Worm (Caenorhabditis elegans): ENCODE results near the gene F46H5.11.
A peak's percentile ranks its signal among the peaks of the same experiment; 100 is the strongest.

F46H5.11 gene

ce11 chrX:7313236-7313635 lies 41.4 kb upstream of the F46H5.11 start:
- TF ChIP-seq snu-23 (GFP tag; optimal IDR thresholded peaks at IDR 0.05) (no peak), pax-3 (tag; optimal IDR thresholded peaks at IDR 0.05) (no peak), ama-1 (optimal IDR thresholded peaks at IDR 0.05) (no peak), unc-98 (GFP tag; IDR thresholded peaks at IDR 0.05) (no peak), mdl-1 (tag; optimal IDR thresholded peaks at IDR 0.05) (no peak), egl-27 (tag; optimal IDR thresholded peaks at IDR 0.05) (no peak), ztf-11 (tag; optimal IDR thresholded peaks at IDR 0.05) (no peak), alr-1 (tag; optimal IDR thresholded peaks at IDR 0.05; ENCODE audit: borderline replicate concordance) (no peak), hlh-4 (tag; optimal IDR thresholded peaks at IDR 0.05) (no peak), pag-3 (tag; optimal IDR thresholded peaks at IDR 0.05; ENCODE audit: borderline replicate concordance, insufficient read depth) (no peak), nhr-77 (tag; optimal IDR thresholded peaks at IDR 0.05) (no peak), unc-130 (tag; optimal IDR thresholded peaks at IDR 0.05) (no peak), aly-2 (tag; optimal IDR thresholded peaks at IDR 0.05) (no peak), ceh-63 (GFP tag; optimal IDR thresholded peaks at IDR 0.05) (no peak), mab-9 (GFP tag; IDR thresholded peaks at IDR 0.05) (no peak), nhr-11 (tag; optimal IDR thresholded peaks at IDR 0.05) (no peak)

- TF ChIP-seq swsn-7 (tag; optimal IDR thresholded peaks at IDR 0.05) (no peak), nhr-85 (tag) (no peak), nhr-47 (tag; optimal IDR thresholded peaks at IDR 0.05) (no peak), C16A3.4 (tag; optimal IDR thresholded peaks at IDR 0.05) (no peak)
Measured at ce11 chrX:7311870-7312269, 40.0 kb upstream of the F46H5.11 start.

DNA sequence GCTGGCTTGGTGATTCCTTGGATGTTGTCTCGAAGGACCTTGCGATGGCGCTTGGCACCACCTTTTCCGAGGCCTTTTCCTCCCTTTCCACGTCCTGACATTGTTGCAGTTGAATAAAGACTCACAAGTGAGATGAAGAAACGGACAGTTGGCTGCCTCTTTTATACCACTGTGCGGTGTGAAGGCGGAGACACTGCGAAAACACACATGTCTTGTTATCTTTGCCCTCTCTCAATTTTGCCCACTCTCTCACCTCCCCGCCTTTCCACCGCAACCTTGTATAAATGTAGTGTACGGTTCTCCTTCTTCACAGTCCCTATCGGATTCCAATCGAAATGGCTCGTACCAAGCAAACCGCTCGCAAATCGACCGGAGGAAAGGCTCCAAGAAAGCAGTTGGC lies 37.9 kb upstream of the F46H5.11 start, which contains the start of the genes his-38 and his-40:
Gene his-38, minus strand, starts transcription at position 101 of the 400 bp plus-strand sequence.
Gene his-40, plus strand, starts transcription at position 336 of the 400 bp plus-strand sequence.
- peak; percentile 20 for TF ChIP-seq nhr-20 (tag; optimal IDR thresholded peaks at IDR 0.05)
- TF ChIP-seq snu-23 (GFP tag; optimal IDR thresholded peaks at IDR 0.05) = peak; percentile 4
- no peak for TF ChIP-seq xbp-1 (tag; optimal IDR thresholded peaks at IDR 0.05)
- no peak for TF ChIP-seq fos-1 (tag; optimal IDR thresholded peaks at IDR 0.05)
- no peak for TF ChIP-seq zag-1 (tag; optimal IDR thresholded peaks at IDR 0.05)
- TF ChIP-seq lin-13 (GFP tag; optimal IDR thresholded peaks at IDR 0.05) = no peak
- no peak for TF ChIP-seq aha-1 (tag; optimal IDR thresholded peaks at IDR 0.05)
- TF ChIP-seq ama-1 (optimal IDR thresholded peaks at IDR 0.05) = no peak
- no peak for TF ChIP-seq ces-1 (GFP tag; optimal IDR thresholded peaks at IDR 0.05)
- TF ChIP-seq efl-3 (GFP tag; optimal IDR thresholded peaks at IDR 0.05) = no peak
- no peak for TF ChIP-seq unc-62 (GFP tag; optimal IDR thresholded peaks at IDR 0.05)
- TF ChIP-seq egl-27 (tag; optimal IDR thresholded peaks at IDR 0.05) = no peak
- TF ChIP-seq C04F5.9 (tag; optimal IDR thresholded peaks at IDR 0.05) = no peak
- no peak for TF ChIP-seq nhr-28 (tag; optimal IDR thresholded peaks at IDR 0.05)
- no peak for TF ChIP-seq fkh-4 (tag; optimal IDR thresholded peaks at IDR 0.05; ENCODE audit: borderline replicate concordance)
- TF ChIP-seq grh-1 (GFP tag; IDR thresholded peaks at IDR 0.05) = no peak; the same call in 1 of the 2 replicates
- no peak for TF ChIP-seq mab-9 (GFP tag; IDR thresholded peaks at IDR 0.05)
- peak; percentile 23 for TF ChIP-seq rnt-1 (tag; optimal IDR thresholded peaks at IDR 0.05)
- TF ChIP-seq alr-1 (tag; optimal IDR thresholded peaks at IDR 0.05; ENCODE audit: borderline replicate concordance) = no peak
- no peak for TF ChIP-seq nhr-237 (tag; optimal IDR thresholded peaks at IDR 0.05)
- TF ChIP-seq dsc-1 (tag; optimal IDR thresholded peaks at IDR 0.05) = no peak
- TF ChIP-seq mdl-1 (tag; optimal IDR thresholded peaks at IDR 0.05) = no peak
- TF ChIP-seq efl-1 (optimal IDR thresholded peaks at IDR 0.05) = no peak
- no peak for TF ChIP-seq efl-1 (GFP tag; optimal IDR thresholded peaks at IDR 0.05 in 1 of 2)
- TF ChIP-seq lir-3 (tag; optimal IDR thresholded peaks at IDR 0.05; ENCODE audit: poor library complexity) = no peak
- TF ChIP-seq nhr-12 (tag; optimal IDR thresholded peaks at IDR 0.05) = no peak
- peak; percentile 16 for TF ChIP-seq lin-14 (GFP tag; optimal IDR thresholded peaks at IDR 0.05)
- no peak for TF ChIP-seq C34B4.2 (tag; optimal IDR thresholded peaks at IDR 0.05)
- no peak for TF ChIP-seq pag-3 (tag; optimal IDR thresholded peaks at IDR 0.05; ENCODE audit: borderline replicate concordance, insufficient read depth)
- TF ChIP-seq lsy-2 (tag; optimal IDR thresholded peaks at IDR 0.05) = no peak
- no peak for TF ChIP-seq ceh-82 (tag; optimal IDR thresholded peaks at IDR 0.05)
- TF ChIP-seq ceh-63 (GFP tag; optimal IDR thresholded peaks at IDR 0.05) = no peak
- TF ChIP-seq nhr-77 (tag; optimal IDR thresholded peaks at IDR 0.05) = no peak
- no peak for TF ChIP-seq unc-86 (tag; optimal IDR thresholded peaks at IDR 0.05)
- TF ChIP-seq nhr-90 (tag; optimal IDR thresholded peaks at IDR 0.05; ENCODE audit: poor library complexity) = no peak
- peak; percentile 49 for TF ChIP-seq nhr-85 (tag)
- TF ChIP-seq unc-98 (GFP tag; IDR thresholded peaks at IDR 0.05) = no peak
- no peak for TF ChIP-seq lin-35 (GFP tag; optimal IDR thresholded peaks at IDR 0.05)
- no peak for TF ChIP-seq zip-4 (GFP tag; optimal IDR thresholded peaks at IDR 0.05)
- no peak for TF ChIP-seq nhr-19 (GFP tag; conservative IDR thresholded peaks at IDR 0.05)
